Fruit fly (Drosophila melanogaster) whole organism, wandering third instar larva: ENCODE data around the gene CG12182.

Experiments
- Abd-B ChIP-seq: fragments of >200 bp; optimal IDR thresholded peaks from 2 replicates; lab custom pipeline; 2017; ENCODE audit warnings: missing biosample characterization, missing genetic modification characterization
- Dfd ChIP-seq: fragments of >200 bp; optimal IDR thresholded peaks from 2 replicates; lab custom pipeline; 2017; ENCODE audit warnings: missing biosample characterization, missing genetic modification characterization
- N ChIP-seq: fragments of >200 bp; optimal IDR thresholded peaks from 2 replicates; lab custom pipeline; 2018; ENCODE audit warnings: missing biosample characterization, missing external identifiers, missing genetic modification characterization
- OdsH ChIP-seq: fragments of 200-800 bp; sonication (Bioruptor generic); optimal IDR thresholded peaks from 2 replicates; lab custom pipeline; 2016; ENCODE audit warnings: missing biosample characterization, mild to moderate bottlenecking, missing genetic modification characterization
- Sp1 ChIP-seq: fragments of 200-800 bp; sonication (Bioruptor generic); optimal IDR thresholded peaks from 3 replicates; lab custom pipeline; 2019; ENCODE audit warnings: missing biosample characterization, mild to moderate bottlenecking, missing genetic modification characterization, moderate library complexity
- dsf ChIP-seq: sonication (Bioruptor generic); optimal IDR thresholded peaks from 2 replicates; lab custom pipeline; 2016; ENCODE audit warnings: missing biosample characterization, missing genetic modification characterization, borderline replicate concordance
- fru ChIP-seq: fragments of 200-800 bp; sonication (Bioruptor generic); optimal IDR thresholded peaks from 3 replicates; lab custom pipeline; 2016; ENCODE audit warnings: missing biosample characterization, mild to moderate bottlenecking, missing genetic modification characterization
- h ChIP-seq: fragments of 200-800 bp; sonication (Bioruptor generic); optimal IDR thresholded peaks from 3 replicates; lab custom pipeline; 2016; ENCODE audit warnings: missing biosample characterization, mild to moderate bottlenecking, missing genetic modification characterization
- psq ChIP-seq: fragments of 200-800 bp; sonication (Bioruptor generic); optimal IDR thresholded peaks from 3 replicates; lab custom pipeline; 2017; ENCODE audit warnings: missing biosample characterization, mild to moderate bottlenecking, missing genetic modification characterization, moderate library complexity
- sv ChIP-seq: fragments of 200-800 bp; sonication (Bioruptor generic); optimal IDR thresholded peaks from 3 replicates; lab custom pipeline; 2016; ENCODE audit warnings: missing biosample characterization, missing genetic modification characterization
- tai ChIP-seq: sonication (Bioruptor generic); optimal IDR thresholded peaks from 2 replicates; lab custom pipeline; 2016; ENCODE audit warnings: missing biosample characterization, missing genetic modification characterization

DNA sequence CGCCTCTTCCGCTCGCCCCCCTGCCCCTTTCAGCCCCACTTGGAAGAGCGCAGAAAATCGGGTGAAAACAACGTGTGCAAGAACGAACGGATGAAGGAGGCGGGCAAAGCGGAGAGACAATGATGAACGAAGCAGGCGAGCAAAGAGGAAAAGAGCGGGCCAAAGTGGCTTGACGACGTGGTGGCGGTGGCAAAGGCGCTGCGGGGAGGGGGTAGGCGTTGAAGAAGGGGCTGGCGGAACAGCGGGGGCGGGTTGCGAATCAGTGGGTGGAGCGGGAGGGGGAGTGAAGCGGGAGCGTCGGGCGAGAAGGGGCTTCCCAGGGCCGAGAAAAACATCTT lies 33.4 kb upstream of the CG12182 start:
- no peak for TF ChIP-seq Sp1 (GFP tag; lab: Kevin White, UChicago)
- TF ChIP-seq tai (GFP tag; lab: Kevin White, UChicago), result no peak
- TF ChIP-seq h (GFP tag; lab: Kevin White, UChicago), result peak; percentile 27
- TF ChIP-seq sv, result no peak
- TF ChIP-seq N (GFP tag; lab: Kevin White, UChicago), result no peak
- no peak for TF ChIP-seq Dfd (GFP tag; lab: Kevin White, UChicago)
- no peak for TF ChIP-seq fru (GFP tag; lab: Kevin White, UChicago)
- TF ChIP-seq OdsH, result no peak
- peak; percentile 100 for TF ChIP-seq psq (GFP tag; lab: Kevin White, UChicago)
- no peak for TF ChIP-seq Abd-B (GFP tag; lab: Kevin White, UChicago)
- TF ChIP-seq dsf (GFP tag; lab: Kevin White, UChicago), result no peak
